Worm (Caenorhabditis elegans): Measurements from ENCODE around the gene hlh-3.

hlh-3 gene

DNA sequence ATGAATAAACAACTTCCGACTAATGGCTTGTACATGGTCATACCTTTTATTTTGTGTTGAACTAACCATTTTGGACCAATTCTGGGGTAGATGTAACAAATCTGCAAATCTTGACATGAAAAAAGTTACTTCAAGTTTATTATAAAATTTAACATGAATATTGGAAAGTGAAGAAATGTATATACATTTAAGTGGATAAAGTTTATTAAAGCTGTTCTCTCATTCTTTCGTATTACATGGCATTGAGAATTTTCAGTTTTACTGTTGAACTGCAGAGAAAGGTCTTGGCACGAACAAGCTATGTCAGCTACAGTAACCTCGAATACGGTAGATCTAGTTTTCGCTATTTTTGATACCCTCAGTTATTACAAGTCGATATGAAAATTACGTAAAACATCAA lies 7.2 kb downstream of the hlh-3 start, which contains the start of gene C07H4.1:
Gene C07H4.1 (minus strand): TSS at position 101 of the 400 bp plus-strand sequence.
- no peak for TF ChIP-seq elt-1 (tag; optimal IDR thresholded peaks at IDR 0.05)
- no peak for TF ChIP-seq pqm-1 (tag; optimal IDR thresholded peaks at IDR 0.05)
- no peak for TF ChIP-seq tbx-2 (tag; optimal IDR thresholded peaks at IDR 0.05)
- TF ChIP-seq ceh-16 (tag; optimal IDR thresholded peaks at IDR 0.05) = no peak
- TF ChIP-seq nfya-1 (tag; optimal IDR thresholded peaks at IDR 0.05; ENCODE audit: insufficient read depth) = no peak
- TF ChIP-seq daf-12 (tag; optimal IDR thresholded peaks at IDR 0.05) = no peak
- TF ChIP-seq R02D3.7 (tag; optimal IDR thresholded peaks at IDR 0.05) = no peak

DNA sequence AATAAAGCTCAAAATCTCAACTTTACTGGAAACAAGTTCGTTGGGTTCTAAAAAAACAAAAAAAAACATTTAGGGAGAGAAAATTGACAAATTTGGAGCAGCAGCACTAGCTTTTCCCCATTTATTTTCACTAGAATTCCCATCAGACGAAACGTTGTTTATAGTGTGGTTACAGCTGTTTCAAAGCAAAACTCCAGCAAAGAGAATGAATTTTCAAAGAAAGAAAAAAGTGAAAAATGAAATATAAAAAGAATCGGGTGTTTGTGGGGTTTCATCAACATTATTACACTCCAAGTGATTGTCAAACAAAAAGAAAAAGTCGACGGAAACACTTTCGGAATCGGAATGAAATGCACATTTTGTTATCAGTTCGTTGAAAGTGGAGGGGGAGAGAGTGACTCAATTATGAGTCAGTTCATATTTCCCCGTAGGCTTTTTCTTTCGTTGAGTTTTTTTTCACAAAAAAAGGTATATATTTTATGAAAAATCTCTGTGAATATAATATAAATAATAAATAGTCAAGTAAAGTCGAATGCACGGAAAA lies 7.9 kb downstream of the hlh-3 start:
- TF ChIP-seq elt-3 (tag; optimal IDR thresholded peaks at IDR 0.05) (no peak), elt-2 (tag; optimal IDR thresholded peaks at IDR 0.05) (peak; percentile 49), pha-4 (tag; optimal IDR thresholded peaks at IDR 0.05) (peak; percentile 27), pqm-1 (tag; optimal IDR thresholded peaks at IDR 0.05) (peak; percentile 52)

DNA sequence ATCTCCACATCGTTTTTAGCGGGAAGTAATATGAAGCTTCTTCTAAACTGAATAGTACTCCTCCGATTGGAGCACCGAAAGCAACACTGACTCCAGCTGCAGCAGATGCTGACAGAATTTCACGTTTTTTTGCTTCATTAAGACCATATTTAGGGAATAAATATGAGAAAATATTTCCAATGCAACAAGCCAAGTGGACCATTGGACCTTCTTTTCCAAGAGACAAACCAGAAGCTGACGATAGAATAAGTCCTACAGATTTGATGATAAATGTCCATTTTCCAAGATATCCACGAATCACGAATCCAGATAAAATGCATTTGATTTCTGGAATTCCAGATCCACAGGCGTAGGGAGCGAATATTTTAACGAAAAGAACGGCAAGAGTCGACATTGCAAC lies 10.9 kb downstream of the hlh-3 start:
- TF ChIP-seq nhr-28 (tag; optimal IDR thresholded peaks at IDR 0.05) (no peak), hmg-11 (tag; optimal IDR thresholded peaks at IDR 0.05) (no peak)

DNA sequence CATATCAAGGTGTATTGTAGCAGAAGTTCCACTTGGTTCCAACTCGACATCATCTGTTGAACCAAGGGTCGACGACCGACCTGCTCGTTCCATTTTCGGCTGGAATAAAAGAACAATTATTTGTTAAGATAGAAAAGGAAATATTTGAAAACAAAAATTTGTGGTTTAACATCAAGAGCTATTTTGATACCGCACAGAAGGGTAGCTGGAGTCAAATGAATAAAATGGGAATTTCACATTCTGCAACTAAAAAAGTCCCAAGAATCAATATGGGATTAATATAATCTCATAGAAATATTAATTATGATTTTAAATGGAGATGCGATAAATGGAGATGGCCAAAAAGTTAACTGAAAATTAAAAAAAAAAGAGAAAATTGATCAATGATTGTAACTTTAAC lies 12.1 kb downstream of the hlh-3 start, which contains the start of gene clh-5:
Gene clh-5 (minus strand): TSS at position 101 of the 400 bp plus-strand sequence.
- TF ChIP-seq nhr-76 (tag; optimal IDR thresholded peaks at IDR 0.05) (no peak), ceh-9 (tag; optimal IDR thresholded peaks at IDR 0.05) (no peak), pha-4 (tag; optimal IDR thresholded peaks at IDR 0.05) (no peak), pqm-1 (tag; optimal IDR thresholded peaks at IDR 0.05) (no peak), elt-3 (tag; optimal IDR thresholded peaks at IDR 0.05) (no peak), nhr-12 (tag; optimal IDR thresholded peaks at IDR 0.05) (no peak), fkh-2 (tag; optimal IDR thresholded peaks at IDR 0.05) (no peak), egl-27 (tag; optimal IDR thresholded peaks at IDR 0.05) (no peak), nhr-23 (tag; optimal IDR thresholded peaks at IDR 0.05) (no peak)

DNA sequence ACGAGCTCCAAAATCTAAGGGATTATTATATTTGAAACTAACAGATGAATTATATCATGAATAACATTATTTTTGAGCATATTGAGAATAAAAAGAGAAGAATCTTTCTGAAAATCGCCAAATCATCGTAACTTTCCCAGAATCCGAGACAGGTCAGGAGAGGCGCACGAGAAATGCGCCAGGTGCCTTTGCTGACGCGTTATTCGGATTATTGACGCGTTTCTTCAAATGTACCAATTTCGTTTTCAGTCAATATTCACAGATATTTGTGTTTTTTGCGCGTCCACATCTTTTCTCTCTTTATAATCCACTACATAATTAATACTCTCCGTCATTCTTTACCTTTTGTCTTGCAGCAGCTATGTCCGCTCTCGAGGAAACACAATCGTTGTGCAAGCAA lies 12.6 kb downstream of the hlh-3 start, which contains the start of gene T24H10.1:
Gene T24H10.1 (plus strand): TSS at position 355 of the 400 bp plus-strand sequence.
- no peak for TF ChIP-seq nhr-77 (tag; optimal IDR thresholded peaks at IDR 0.05)
- no peak for TF ChIP-seq nhr-12 (tag; optimal IDR thresholded peaks at IDR 0.05)
- TF ChIP-seq hmg-11 (tag; optimal IDR thresholded peaks at IDR 0.05) = peak; percentile 44
- no peak for TF ChIP-seq sea-2 (GFP tag; optimal IDR thresholded peaks at IDR 0.05)
- TF ChIP-seq mml-1 (tag; optimal IDR thresholded peaks at IDR 0.05) = no peak
- no peak for TF ChIP-seq nhr-28 (tag; optimal IDR thresholded peaks at IDR 0.05)
- peak; percentile 12 for TF ChIP-seq pqm-1 (tag; optimal IDR thresholded peaks at IDR 0.05)
- TF ChIP-seq R02D3.7 (tag; optimal IDR thresholded peaks at IDR 0.05) = peak; percentile 25
- no peak for TF ChIP-seq egl-5 (tag; optimal IDR thresholded peaks at IDR 0.05)
- peak; percentile 67 for TF ChIP-seq lin-15B (tag; optimal IDR thresholded peaks at IDR 0.05)
- no peak for TF ChIP-seq fos-1 (tag; optimal IDR thresholded peaks at IDR 0.05)
- no peak for TF ChIP-seq nhr-76 (tag; optimal IDR thresholded peaks at IDR 0.05)
- peak; percentile 30 for TF ChIP-seq elt-2 (tag; optimal IDR thresholded peaks at IDR 0.05)
- no peak for TF ChIP-seq mdl-1 (tag; optimal IDR thresholded peaks at IDR 0.05)
- no peak for TF ChIP-seq ztf-4 (tag; optimal IDR thresholded peaks at IDR 0.05)
- TF ChIP-seq nhr-43 (tag; optimal IDR thresholded peaks at IDR 0.05; ENCODE audit: poor library complexity, severe bottlenecking) = peak; percentile 48
- no peak for TF ChIP-seq ceh-82 (tag; optimal IDR thresholded peaks at IDR 0.05)
- no peak for TF ChIP-seq elt-1 (tag; optimal IDR thresholded peaks at IDR 0.05)
- no peak for TF ChIP-seq nhr-67 (tag; optimal IDR thresholded peaks at IDR 0.05)
- TF ChIP-seq ZK546.5 (tag; optimal IDR thresholded peaks at IDR 0.05) = no peak
- TF ChIP-seq zag-1 (tag; optimal IDR thresholded peaks at IDR 0.05) = no peak
- no peak for TF ChIP-seq fkh-10 (GFP tag; optimal IDR thresholded peaks at IDR 0.05)
- TF ChIP-seq nhr-25 (tag; optimal IDR thresholded peaks at IDR 0.05) = peak; percentile 51
- no peak for TF ChIP-seq unc-62 (GFP tag; optimal IDR thresholded peaks at IDR 0.05)
- TF ChIP-seq skn-1 (tag; optimal IDR thresholded peaks at IDR 0.05) = peak; percentile 72
- TF ChIP-seq jun-1 (tag; optimal IDR thresholded peaks at IDR 0.05) = no peak
- TF ChIP-seq nhr-23 (tag; optimal IDR thresholded peaks at IDR 0.05) = peak; percentile 65
- TF ChIP-seq snpc-4 (tag; optimal IDR thresholded peaks at IDR 0.05) = peak; percentile 56
- TF ChIP-seq lsy-12 (tag; optimal IDR thresholded peaks at IDR 0.05) = peak; percentile 14
- no peak for TF ChIP-seq unc-39 (tag; optimal IDR thresholded peaks at IDR 0.05)
- no peak for TF ChIP-seq aly-2 (tag; optimal IDR thresholded peaks at IDR 0.05)
- no peak for TF ChIP-seq ztf-11 (tag; optimal IDR thresholded peaks at IDR 0.05)
- no peak for TF ChIP-seq ceh-9 (tag; optimal IDR thresholded peaks at IDR 0.05)
- peak; percentile 55 for TF ChIP-seq tbx-2 (tag; optimal IDR thresholded peaks at IDR 0.05)
- TF ChIP-seq ceh-28 (tag; optimal IDR thresholded peaks at IDR 0.05) = peak; percentile 28
- TF ChIP-seq elt-3 (tag; optimal IDR thresholded peaks at IDR 0.05) = no peak
- no peak for TF ChIP-seq nhr-237 (tag; optimal IDR thresholded peaks at IDR 0.05)
- no peak for TF ChIP-seq daf-12 (tag; optimal IDR thresholded peaks at IDR 0.05)
- TF ChIP-seq eor-1 (tag; optimal IDR thresholded peaks at IDR 0.05) = no peak
